Fruit fly (Drosophila melanogaster) whole organism, embryonic: ENCODE measurements around the gene CG17717.

ENCODE experiments used
- Bgb ChIP-seq: fragments of 200-800 bp; sonication (Bioruptor generic); IDR thresholded peaks from 2 replicates; pipeline ENCODE4 v1.3.6; 2022; ENCODE audit warnings: missing biosample characterization, missing genetic modification characterization; ENCODE audit not compliant: partially characterized antibody
- CG10654 ChIP-seq: fragments of 200-800 bp; sonication (Bioruptor generic); optimal IDR thresholded peaks from 2 replicates; lab custom pipeline; 2016; ENCODE audit warnings: missing biosample characterization, missing genetic modification characterization
- CG10979 ChIP-seq: fragments of 200-800 bp; sonication (Bioruptor generic); optimal IDR thresholded peaks from 2 replicates; lab custom pipeline; 2018; ENCODE audit warnings: missing biosample characterization, mild to moderate bottlenecking, missing genetic modification characterization, moderate library complexity
- CG12071 ChIP-seq: fragments of 200-800 bp; sonication (Bioruptor generic); optimal IDR thresholded peaks from 3 replicates; lab custom pipeline; 2018; ENCODE audit warnings: missing biosample characterization, mild to moderate bottlenecking, missing genetic modification characterization
- CG12391 ChIP-seq: fragments of 200-800 bp; sonication (Bioruptor generic); optimal IDR thresholded peaks from 3 replicates; lab custom pipeline; 2018; ENCODE audit warnings: missing biosample characterization, mild to moderate bottlenecking, missing genetic modification characterization, moderate library complexity
- CG12942 ChIP-seq: fragments of 200-800 bp; sonication (Bioruptor generic); optimal IDR thresholded peaks from 3 replicates; lab custom pipeline; 2016; ENCODE audit warnings: missing biosample characterization, missing genetic modification characterization
- CG14050 ChIP-seq: fragments of 200-800 bp; sonication (Bioruptor generic); IDR thresholded peaks from 3 replicates; pipeline ENCODE4 v1.3.6; 2022; ENCODE audit warnings: missing biosample characterization, missing genetic modification characterization
- CG1792 ChIP-seq: fragments of 200-800 bp; sonication (Bioruptor generic); optimal IDR thresholded peaks from 2 replicates; lab custom pipeline; 2016; ENCODE audit warnings: missing biosample characterization, missing genetic modification characterization
- CG18011 ChIP-seq: fragments of 200-800 bp; sonication (Bioruptor generic); optimal IDR thresholded peaks from 2 replicates; lab custom pipeline; 2017; ENCODE audit warnings: missing biosample characterization, missing genetic modification characterization, mild to moderate bottlenecking, moderate library complexity, missing genotype
- CG18764 ChIP-seq: fragments of 200-800 bp; sonication (Bioruptor generic); optimal IDR thresholded peaks from 3 replicates; lab custom pipeline; 2016; ENCODE audit warnings: missing biosample characterization, missing genetic modification characterization
- CG2120 ChIP-seq: fragments of 200-800 bp; sonication (Bioruptor generic); optimal IDR thresholded peaks from 3 replicates; lab custom pipeline; 2016; ENCODE audit warnings: missing biosample characterization, missing genetic modification characterization
- CG2129 ChIP-seq: fragments of 200-800 bp; sonication (Bioruptor generic); IDR thresholded peaks from 2 replicates; pipeline ENCODE4 v1.3.6; 2022; ENCODE audit warnings: missing biosample characterization, missing genetic modification characterization; ENCODE audit not compliant: partially characterized antibody
- CG33213 ChIP-seq: fragments of 200-800 bp; sonication (Bioruptor generic); optimal IDR thresholded peaks from 3 replicates; lab custom pipeline; 2016; ENCODE audit warnings: missing biosample characterization, missing genetic modification characterization
- CG3995 ChIP-seq: fragments of 200-800 bp; sonication (Bioruptor generic); optimal IDR thresholded peaks from 3 replicates; lab custom pipeline; 2016; ENCODE audit warnings: missing biosample characterization, missing genetic modification characterization
- CG4404 ChIP-seq: fragments of 200-800 bp; sonication (Bioruptor generic); IDR thresholded peaks from 2 replicates; pipeline ENCODE4 v1.3.6; 2022; ENCODE audit warnings: missing biosample characterization, missing genetic modification characterization
- CG6272 ChIP-seq: fragments of 200-800 bp; sonication (Bioruptor generic); IDR thresholded peaks from 2 replicates; pipeline ENCODE4 v1.3.6; 2022; ENCODE audit warnings: missing biosample characterization, missing genetic modification characterization
- CG6765 ChIP-seq: fragments of 200-800 bp; sonication (Bioruptor generic); optimal IDR thresholded peaks from 3 replicates; lab custom pipeline; 2017; ENCODE audit warnings: missing biosample characterization, mild to moderate bottlenecking, missing genetic modification characterization
- CG8089 ChIP-seq: fragments of 200-800 bp; sonication (Bioruptor generic); optimal IDR thresholded peaks from 3 replicates; lab custom pipeline; 2016; ENCODE audit warnings: missing biosample characterization, missing genetic modification characterization
- CG9437 ChIP-seq: fragments of 200-800 bp; sonication (Bioruptor generic); optimal IDR thresholded peaks from 2 replicates; lab custom pipeline; 2018; ENCODE audit warnings: missing biosample characterization, mild to moderate bottlenecking, missing genetic modification characterization
- CHES-1-like ChIP-seq: fragments of 200-800 bp; sonication (Bioruptor generic); optimal IDR thresholded peaks from 2 replicates; lab custom pipeline; 2016; ENCODE audit warnings: missing biosample characterization, missing genetic modification characterization
- Dad ChIP-seq: fragments of 200-800 bp; sonication (Bioruptor generic); optimal IDR thresholded peaks from 3 replicates; lab custom pipeline; 2016; ENCODE audit warnings: missing biosample characterization, missing genetic modification characterization
- Dref ChIP-seq: fragments of 200-800 bp; sonication (Bioruptor generic); IDR thresholded peaks from 2 replicates; pipeline ENCODE4 v1.3.6; 2022; ENCODE audit warnings: missing biosample characterization, missing genetic modification characterization
- Eip74EF ChIP-seq, 2 experiments: fragments of 200-800 bp in 1 of 2; fragments of >200 bp in 1 of 2; sonication (Bioruptor generic) in 1 of 2; optimal IDR thresholded peaks; 2 replicates each; lab custom pipeline; 2017 to 2019; ENCODE audit warnings: missing biosample characterization in 2 of 2, missing genetic modification characterization in 2 of 2, mild to moderate bottlenecking in 1 of 2, moderate library complexity in 1 of 2
- Hey ChIP-seq: fragments of 200-800 bp; sonication (Bioruptor generic); optimal IDR thresholded peaks from 3 replicates; lab custom pipeline; 2018; ENCODE audit warnings: missing biosample characterization, mild to moderate bottlenecking, missing genetic modification characterization
- HmgZ ChIP-seq: fragments of 200-800 bp; sonication (Bioruptor generic); optimal IDR thresholded peaks from 2 replicates; lab custom pipeline; 2018; ENCODE audit warnings: missing biosample characterization, mild to moderate bottlenecking, missing genetic modification characterization
- Max ChIP-seq: fragments of 200-800 bp; sonication (Bioruptor generic); optimal IDR thresholded peaks from 2 replicates; lab custom pipeline; 2016; ENCODE audit warnings: missing biosample characterization, mild to moderate bottlenecking, missing genetic modification characterization
- NK7.1 ChIP-seq: fragments of 200-800 bp; sonication (Bioruptor generic); optimal IDR thresholded peaks from 3 replicates; lab custom pipeline; 2016; ENCODE audit warnings: missing biosample characterization, missing genetic modification characterization
- Optix ChIP-seq: fragments of 200-800 bp; sonication (Bioruptor generic); IDR thresholded peaks from 3 replicates; pipeline ENCODE4 v1.3.6; 2022; ENCODE audit warnings: missing biosample characterization, missing genetic modification characterization
- Trl ChIP-seq, 3 experiments: fragments of >200 bp in 2 of 3; fragments of 200-800 bp in 1 of 3; sonication (Bioruptor generic) in 1 of 3; optimal IDR thresholded peaks; 2 replicates in 1 of 3; 3 replicates in 2 of 3; lab custom pipeline; 2016 to 2017; ENCODE audit warnings: missing biosample characterization in 1 of 3, missing genetic modification characterization in 1 of 3
- chm ChIP-seq: fragments of 200-800 bp; sonication (Bioruptor generic); IDR thresholded peaks from 2 replicates; pipeline ENCODE4 v1.3.6; 2022; ENCODE audit warnings: missing biosample characterization, missing genetic modification characterization
- ci ChIP-seq: fragments of 200-800 bp; sonication (Bioruptor generic); IDR thresholded peaks from 3 replicates; pipeline ENCODE4 v1.3.6; 2022; ENCODE audit warnings: missing biosample characterization, missing genetic modification characterization
- dmrt11E ChIP-seq: fragments of 200-800 bp; sonication (Bioruptor generic); optimal IDR thresholded peaks from 3 replicates; lab custom pipeline; 2018; ENCODE audit warnings: missing biosample characterization, mild to moderate bottlenecking, missing genetic modification characterization, moderate library complexity
- dysf ChIP-seq: fragments of 200-800 bp; sonication (Bioruptor generic); IDR thresholded peaks from 3 replicates; pipeline ENCODE4 v1.3.6; 2022; ENCODE audit warnings: missing biosample characterization, missing genetic modification characterization
- grau ChIP-seq: fragments of 200-800 bp; optimal IDR thresholded peaks from 3 replicates; lab custom pipeline; 2019; ENCODE audit warnings: missing biosample characterization, mild to moderate bottlenecking, missing genetic modification characterization, moderate library complexity
- her ChIP-seq: fragments of 200-800 bp; sonication (Bioruptor generic); optimal IDR thresholded peaks from 2 replicates; lab custom pipeline; 2016; ENCODE audit warnings: missing biosample characterization, missing genetic modification characterization
- lov ChIP-seq, 2 experiments: fragments of 200-800 bp in 1 of 2; fragments of >200 bp in 1 of 2; sonication (Bioruptor generic) in 1 of 2; IDR thresholded peaks in 1 of 2; optimal IDR thresholded peaks in 1 of 2; 2 replicates in 1 of 2; 3 replicates in 1 of 2; pipeline versions ENCODE4 v1.3.6 to Lab custom; 2017 to 2022; ENCODE audit warnings: missing biosample characterization in 1 of 2, missing genetic modification characterization in 1 of 2
- mam ChIP-seq: fragments of 200-800 bp; sonication (Bioruptor generic); optimal IDR thresholded peaks from 3 replicates; lab custom pipeline; 2016; ENCODE audit warnings: missing biosample characterization, missing genetic modification characterization
- mirr ChIP-seq: fragments of 200-800 bp; sonication (Bioruptor generic); optimal IDR thresholded peaks from 3 replicates; lab custom pipeline; 2018; ENCODE audit warnings: missing biosample characterization, mild to moderate bottlenecking, missing genetic modification characterization
- mld ChIP-seq: fragments of 200-800 bp; sonication (Bioruptor generic); IDR thresholded peaks from 3 replicates; pipeline ENCODE4 v1.3.6; 2022; ENCODE audit warnings: missing biosample characterization, missing genetic modification characterization; ENCODE audit not compliant: partially characterized antibody
- run ChIP-seq: fragments of 200-800 bp; sonication (Bioruptor generic); optimal IDR thresholded peaks from 3 replicates; lab custom pipeline; 2018; ENCODE audit warnings: missing biosample characterization, mild to moderate bottlenecking, missing genetic modification characterization
- scrt ChIP-seq: fragments of 200-800 bp; sonication (Bioruptor generic); optimal IDR thresholded peaks from 2 replicates; lab custom pipeline; 2018; ENCODE audit warnings: missing biosample characterization, mild to moderate bottlenecking, missing genetic modification characterization, moderate library complexity
- sim ChIP-seq: fragments of 200-800 bp; sonication (Bioruptor generic); IDR thresholded peaks from 2 replicates; pipeline ENCODE4 v1.3.6; 2022; ENCODE audit warnings: missing biosample characterization, missing genetic modification characterization
- slou ChIP-seq: fragments of 200-800 bp; sonication (Bioruptor generic); optimal IDR thresholded peaks from 3 replicates; lab custom pipeline; 2016; ENCODE audit warnings: missing biosample characterization, missing genetic modification characterization
- sob ChIP-seq: fragments of 200-800 bp; sonication (Bioruptor generic); IDR thresholded peaks from 2 replicates; pipeline ENCODE4 v1.3.6; 2022; ENCODE audit warnings: missing biosample characterization, missing genetic modification characterization
- sr ChIP-seq: fragments of 200-800 bp; sonication (Bioruptor generic); IDR thresholded peaks from 3 replicates; pipeline ENCODE4 v1.3.6; 2022; ENCODE audit warnings: missing biosample characterization, missing genetic modification characterization
- trem ChIP-seq: fragments of 200-800 bp; optimal IDR thresholded peaks from 3 replicates; lab custom pipeline; 2019; ENCODE audit warnings: missing biosample characterization, mild to moderate bottlenecking, missing genetic modification characterization, moderate library complexity
- tup ChIP-seq: fragments of 200-800 bp; sonication (Bioruptor generic); optimal IDR thresholded peaks from 2 replicates; lab custom pipeline; 2016; ENCODE audit warnings: missing biosample characterization, mild to moderate bottlenecking, missing genetic modification characterization, moderate library complexity
- unpg ChIP-seq: fragments of 200-800 bp; sonication (Bioruptor generic); optimal IDR thresholded peaks from 3 replicates; lab custom pipeline; 2018; ENCODE audit warnings: missing biosample characterization, mild to moderate bottlenecking, missing genetic modification characterization, moderate library complexity
- vnd ChIP-seq: fragments of 200-800 bp; sonication (Bioruptor generic); IDR thresholded peaks from 3 replicates; pipeline ENCODE4 v1.3.6; 2022; ENCODE audit warnings: missing biosample characterization, missing genetic modification characterization; ENCODE audit not compliant: partially characterized antibody

CG17717 gene

dm6 chrX:6590681-6591289, 1.7 kb downstream of the CG17717 start, which contains the start of gene Pat1 (continued):
- TF ChIP-seq CG10979 (tag; lab: Kevin White, UChicago) (no peak), dmrt11E (tag; lab: Kevin White, UChicago) (no peak), CG33213 (peak; percentile 31), scrt (GFP tag; lab: Kevin White, UChicago) (no peak), CG3995 (GFP tag; lab: Kevin White, UChicago) (peak; percentile 28), CG18011 (GFP tag; lab: Kevin White, UChicago) (peak; percentile 81), CG12942 (GFP tag; lab: Kevin White, UChicago) (no peak), mld (GFP tag; lab: Robert Waterston, UW) (peak; percentile 62; the same call in 1 of the 3 replicates), CG4404 (GFP tag; lab: Robert Waterston, UW) (no peak), sr (GFP tag; lab: Robert Waterston, UW) (no peak), CG9437 (GFP tag; lab: Kevin White, UChicago) (no peak), mirr (GFP tag; lab: Kevin White, UChicago) (no peak), dysf (no peak), ci (GFP tag; lab: Robert Waterston, UW) (0 out of 3 replicates have a peak, but pooled peaks have one; percentile 25), CG2120 (peak; percentile 35), vnd (GFP tag; lab: Robert Waterston, UW) (peak; percentile 82), sim (GFP tag; lab: Robert Waterston, UW) (no peak), sob (GFP tag; lab: Robert Waterston, UW) (0 out of 2 replicates have a peak, but pooled peaks have one; percentile 29), trem (tag; lab: Kevin White, UChicago) (peak; percentile 59), NK7.1 (GFP tag; lab: Kevin White, UChicago) (no peak), Max (no peak), her (GFP tag; lab: Kevin White, UChicago) (no peak), HmgZ (peak; percentile 66), Eip74EF (GFP tag; optimal IDR thresholded peaks at IDR 0.05; lab: Kevin White, UChicago) (peak in 1 of 2 experiments; percentile 5), Trl (optimal IDR thresholded peaks at IDR 0.05; lab: Kevin White, UChicago) (no peak), Trl (GFP tag; optimal IDR thresholded peaks at IDR 0.05; lab: Kevin White, UChicago) (no peak), CHES-1-like (GFP tag; lab: Kevin White, UChicago) (peak; percentile 18), CG8089 (GFP tag; lab: Kevin White, UChicago) (no peak), CG10654 (GFP tag; lab: Kevin White, UChicago) (no peak), CG1792 (GFP tag; lab: Kevin White, UChicago) (no peak), mam (GFP tag; lab: Kevin White, UChicago) (peak; percentile 18), tup (GFP tag; lab: Kevin White, UChicago) (no peak), CG2129 (peak; percentile 64), CG18764 (no peak), Hey (tag; lab: Kevin White, UChicago) (no peak), grau (tag; lab: Kevin White, UChicago) (peak; percentile 19), CG6765 (GFP tag; lab: Kevin White, UChicago) (peak; percentile 5), CG6272 (GFP tag; lab: Robert Waterston, UW) (no peak), run (tag; lab: Kevin White, UChicago) (peak; percentile 5), CG12071 (GFP tag; lab: Kevin White, UChicago) (no peak), CG12391 (tag; lab: Kevin White, UChicago) (peak; percentile 27), Dref (peak; percentile 94), CG14050 (no peak), slou (GFP tag; lab: Kevin White, UChicago) (no peak), Bgb (GFP tag; lab: Robert Waterston, UW) (peak; percentile 95), lov (optimal IDR thresholded peaks at IDR 0.05; lab: Kevin White, UChicago) (no peak), lov (GFP tag; IDR thresholded peaks at IDR 0.05; lab: Robert Waterston, UW) (no peak), Dad (GFP tag; lab: Kevin White, UChicago) (no peak), unpg (peak; percentile 5), Optix (GFP tag; lab: Robert Waterston, UW) (no peak), chm (GFP tag; lab: Robert Waterston, UW) (no peak)
